Worm (Caenorhabditis elegans) whole organism, L4/young adult: ENCODE data around the gene qars-1.

ENCODE experiments used
- W03F9.2 ChIP-seq: fragments of 150-350 bp; optimal IDR thresholded peaks from 2 replicates; lab custom pipeline; 2014; ENCODE audit warnings: missing biosample characterization, missing genetic modification characterization
- him-1 ChIP-seq: sonication (generic microtip); optimal IDR thresholded peaks from 2 replicates; lab custom pipeline; 2016; ENCODE audit warnings: missing genotype, missing genetic modification reagents, missing genetic modification characterization, missing compliant biosample characterization

DNA sequence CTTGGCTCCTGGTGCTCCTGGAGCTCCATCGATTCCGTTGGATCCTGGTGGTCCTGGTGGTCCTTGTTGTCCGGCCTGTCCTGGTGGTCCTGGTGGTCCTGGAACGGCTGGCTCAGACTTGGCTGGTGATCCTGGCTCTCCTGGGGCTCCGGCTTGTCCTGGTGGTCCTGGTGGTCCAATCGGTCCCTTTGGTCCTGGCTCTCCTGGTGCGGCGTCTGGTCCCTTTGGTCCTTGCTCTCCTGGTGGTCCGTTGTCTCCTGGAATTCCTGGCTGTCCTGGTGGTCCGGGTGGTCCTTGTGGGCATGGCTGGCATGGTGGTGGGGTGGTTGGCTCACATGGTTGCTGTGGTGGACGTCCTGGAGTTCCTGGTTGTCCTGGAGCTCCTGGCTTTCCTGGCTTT, 27.1 kb downstream of the qars-1 start:
- TF ChIP-seq him-1 (tag; lab: Kevin White, UChicago) (no peak), W03F9.2 (tag; lab: Kevin White, UChicago) (no peak)
